Worm (Caenorhabditis elegans): Measurements from ENCODE around the gene T25D10.1.
A peak's percentile ranks its signal among the peaks of the same experiment; 100 is the strongest.

- TF ChIP-seq T22C8.4 (GFP tag; IDR thresholded peaks at IDR 0.05) (no peak), cog-1 (tag; optimal IDR thresholded peaks at IDR 0.05) (no peak), ztf-23 (GFP tag; IDR thresholded peaks at IDR 0.05) (peak; percentile 65; the same call in 1 of the 2 replicates), klf-2 (GFP tag; conservative IDR thresholded peaks at IDR 0.05) (no peak), ref-1 (GFP tag; conservative IDR thresholded peaks at IDR 0.05) (no peak), tab-1 (GFP tag; IDR thresholded peaks at IDR 0.05) (no peak), flt-1 (GFP tag; IDR thresholded peaks at IDR 0.05) (no peak), ztf-29 (GFP tag; IDR thresholded peaks at IDR 0.05) (no peak)
Measured at ce11 chrII:6360822-6361221, 42.4 kb upstream of the T25D10.1 start, which contains the start of gene K10B2.4.
